Worm (Caenorhabditis elegans) whole organism, dauer: ENCODE data around the gene lin-13.

Experiments
- unc-62 ChIP-seq: sonication (generic microtip); optimal IDR thresholded peaks from 2 replicates; lab custom pipeline; 2017; ENCODE audit warnings: missing biosample characterization, missing genetic modification reagents, missing genetic modification characterization

Gene lin-13

ce11 chrIII:7709391-7709790 lies at the start of gene lin-13:
lin-13 (minus strand) TSS chrIII:7709491.
- TF ChIP-seq unc-62, result no peak

ce11 chrIII:7758562-7758961 lies 49.3 kb upstream of the lin-13 start, which contains the start of gene pcp-1:
pcp-1 (plus strand) TSS chrIII:7758903.
- no peak for TF ChIP-seq unc-62

- TF ChIP-seq unc-62, result no peak
Measured at ce11 chrIII:7754348-7754747, 45.1 kb upstream of the lin-13 start, which contains the start of gene cdh-3. cdh-3 (minus strand) TSS chrIII:7754448.

DNA sequence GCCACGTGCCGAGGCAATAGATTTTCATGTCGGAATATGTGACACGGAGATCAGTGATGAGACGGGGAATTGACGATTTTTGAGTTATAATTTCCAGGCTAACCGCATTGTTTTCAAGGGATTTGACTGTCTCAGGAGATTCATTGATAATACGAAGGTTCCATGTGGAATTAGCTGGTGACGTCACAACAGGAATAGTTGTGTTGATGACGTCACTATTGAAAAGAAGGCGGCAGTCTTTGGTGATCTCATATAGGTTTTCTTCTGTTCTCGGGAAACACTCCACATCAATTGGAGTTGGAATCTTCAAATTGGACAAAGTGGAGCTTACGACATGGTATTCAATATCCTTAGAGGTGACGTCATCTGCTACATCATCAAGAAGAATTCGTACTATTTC lies 33.9 kb upstream of the lin-13 start:
- no peak for TF ChIP-seq unc-62

DNA sequence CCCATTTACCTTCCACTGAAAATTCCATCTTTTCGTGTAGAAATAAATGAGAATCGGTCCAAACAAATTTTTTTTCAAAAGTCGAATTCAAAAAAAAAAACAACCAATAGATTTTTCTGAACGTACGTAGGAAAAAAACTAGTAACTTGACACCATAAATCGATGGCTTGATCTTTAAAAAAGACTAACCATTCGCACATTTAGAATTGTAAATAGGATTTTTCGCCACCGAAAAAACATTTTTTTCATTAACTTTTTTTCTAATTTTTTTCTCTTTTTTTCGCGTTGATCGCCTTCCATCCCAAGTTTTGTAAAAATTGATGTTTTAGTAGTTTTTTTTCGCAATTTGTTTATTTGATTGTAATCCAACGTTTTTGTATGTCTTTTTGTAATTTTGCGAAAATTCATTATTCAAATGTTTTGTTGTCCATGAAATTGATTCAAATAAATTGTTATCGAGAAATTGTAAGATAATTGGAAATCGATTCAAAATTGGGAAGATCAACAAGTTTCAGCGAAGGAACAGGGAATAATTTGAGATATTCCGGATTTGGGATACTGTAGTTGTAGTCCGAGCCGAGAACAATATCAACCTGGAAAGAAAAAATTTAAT lies 28.5 kb upstream of the lin-13 start:
- TF ChIP-seq unc-62, result no peak

DNA sequence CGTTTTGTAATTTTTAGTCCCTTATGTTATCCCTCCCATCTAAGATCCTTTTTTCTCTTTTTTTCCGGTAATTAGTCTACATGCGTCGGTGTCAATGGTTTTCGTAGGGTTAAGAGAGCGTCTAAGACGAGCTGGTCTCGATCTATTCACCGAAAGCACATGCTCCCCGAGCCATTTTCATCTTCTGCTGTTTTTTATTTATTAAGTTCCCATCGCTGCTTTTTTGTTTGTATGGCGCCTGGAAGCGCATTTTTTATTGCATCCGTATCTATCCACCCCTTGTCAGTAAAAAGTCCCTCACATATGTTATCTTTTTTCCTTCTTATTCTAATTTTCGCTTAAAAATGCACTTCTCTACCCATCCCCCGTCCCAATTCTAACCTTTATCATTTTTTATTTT lies 27.5 kb upstream of the lin-13 start:
- TF ChIP-seq unc-62, result no peak

ce11 chrIII:7736003-7736402 lies 26.7 kb upstream of the lin-13 start:
- no peak for TF ChIP-seq unc-62

DNA sequence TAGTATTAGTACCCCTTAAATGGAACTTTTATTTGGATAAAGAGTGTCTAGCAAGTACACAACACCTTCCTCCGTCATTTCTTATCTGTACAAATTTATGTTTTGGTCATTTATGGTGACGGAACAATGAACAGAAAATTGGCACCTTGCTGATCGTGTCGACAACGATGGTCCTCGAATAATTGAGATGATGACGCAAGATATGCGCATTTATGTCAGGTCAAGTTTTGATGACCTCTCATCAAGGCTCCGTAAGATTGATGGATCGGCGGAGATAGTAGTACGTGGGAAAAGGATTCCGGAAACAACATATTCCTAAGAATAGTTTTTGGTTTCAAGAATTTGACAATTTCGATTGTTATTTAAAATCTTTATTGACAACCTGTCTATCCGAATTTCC lies 24.8 kb upstream of the lin-13 start:
- TF ChIP-seq unc-62, result no peak

- TF ChIP-seq unc-62, result no peak
Measured at ce11 chrIII:7733563-7733962, 24.3 kb upstream of the lin-13 start.

DNA sequence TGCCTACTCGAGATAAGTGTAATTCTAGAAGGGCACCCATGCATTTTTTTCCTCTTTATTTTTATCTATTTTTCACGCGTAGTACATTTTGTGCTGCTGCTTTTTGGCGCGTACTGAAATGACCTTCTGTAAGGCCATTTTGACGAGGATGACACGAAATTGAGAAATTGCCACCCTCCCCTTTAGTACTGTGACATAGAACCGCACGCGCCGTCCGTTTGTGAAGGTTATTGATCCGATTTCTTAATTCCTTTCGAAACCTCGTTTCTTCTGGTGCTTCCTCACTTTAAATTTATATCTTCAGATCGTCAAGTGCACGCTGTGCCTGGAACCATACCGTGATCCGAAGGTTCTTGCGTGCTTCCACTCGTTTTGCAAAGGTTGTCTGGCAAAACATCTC lies 21.8 kb upstream of the lin-13 start:
- no peak for TF ChIP-seq unc-62

DNA sequence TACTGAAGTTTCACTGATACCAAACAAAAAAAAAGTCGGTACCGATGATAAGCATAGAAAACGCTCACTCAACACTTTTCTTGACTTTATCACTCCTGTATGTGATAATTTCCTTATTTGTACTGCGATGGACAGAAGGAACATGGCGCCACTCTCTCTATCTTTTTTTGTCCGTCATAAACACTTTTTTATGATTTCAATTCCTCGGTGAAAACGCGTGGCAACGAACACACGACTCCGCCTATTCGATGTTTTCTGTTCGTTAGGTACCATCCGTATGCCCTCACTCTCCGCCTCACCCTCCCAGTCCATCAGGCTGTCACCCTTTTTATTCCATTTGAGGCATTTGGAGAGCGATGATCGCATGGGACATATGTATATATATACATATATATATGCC lies 21.0 kb upstream of the lin-13 start:
- no peak for TF ChIP-seq unc-62

- no peak for TF ChIP-seq unc-62
Measured at ce11 chrIII:7729534-7730061, 20.3 kb upstream of the lin-13 start, which contains the start of gene ZK112.4. ZK112.4 (minus strand) TSS chrIII:7730011.

ce11 chrIII:7729062-7729461 lies 19.8 kb upstream of the lin-13 start:
- no peak for TF ChIP-seq unc-62

ce11 chrIII:7728494-7728893 lies 19.2 kb upstream of the lin-13 start:
- TF ChIP-seq unc-62, result no peak

DNA sequence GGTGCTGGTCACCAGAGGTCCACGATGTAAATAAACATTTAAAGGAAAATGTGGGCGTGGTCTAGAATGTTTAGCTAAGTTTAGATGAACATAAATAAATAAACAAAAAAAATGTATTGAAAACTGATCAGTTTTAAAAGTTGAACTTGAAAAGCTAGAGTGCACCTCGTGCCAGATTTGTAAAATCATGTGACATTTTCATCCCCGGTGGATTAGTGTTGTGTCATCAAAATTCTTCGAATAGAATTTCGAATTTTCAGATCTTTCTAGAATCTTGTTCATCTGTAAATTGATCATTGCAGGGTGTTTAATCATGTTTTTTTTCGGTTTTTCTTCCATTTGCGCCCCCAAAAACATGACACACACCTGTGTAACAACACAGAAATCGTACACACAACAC lies 17.2 kb upstream of the lin-13 start:
- TF ChIP-seq unc-62, result no peak

DNA sequence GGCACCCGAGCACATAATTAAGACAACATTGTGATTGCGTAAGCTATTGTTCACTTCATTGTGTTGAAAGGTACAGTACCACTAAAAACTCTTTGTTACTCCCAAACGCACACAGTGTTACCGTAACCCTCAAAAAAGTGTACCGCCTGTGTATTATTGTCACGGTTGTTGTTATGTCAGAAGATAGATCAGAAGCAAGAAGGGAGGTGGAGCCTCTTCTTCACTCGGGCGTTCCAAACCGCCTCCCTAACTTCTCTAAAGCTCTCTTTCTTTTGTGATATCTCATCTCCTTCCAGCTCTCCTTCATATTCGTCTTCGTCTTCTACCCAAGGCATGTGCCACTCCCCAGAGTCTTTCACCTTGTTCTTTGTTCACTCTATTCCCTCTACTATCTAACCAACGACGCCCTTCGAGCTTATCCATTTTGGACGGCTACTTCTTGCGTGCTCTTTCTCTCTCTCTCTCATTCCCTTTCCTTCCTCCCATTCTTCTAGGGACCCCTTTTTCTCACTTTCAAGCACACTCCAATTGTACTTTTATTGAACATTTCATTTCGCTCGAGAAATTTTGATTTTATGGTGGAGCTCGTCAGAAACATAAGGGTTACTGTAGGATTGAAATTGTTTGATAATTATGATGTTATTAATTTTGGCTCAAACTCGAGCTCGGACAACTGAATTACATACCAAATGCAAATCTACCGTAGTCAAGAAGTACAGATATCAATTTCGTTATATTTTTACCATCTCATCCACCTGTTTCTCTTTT lies 16.4 kb upstream of the lin-13 start:
- TF ChIP-seq unc-62, result no peak

DNA sequence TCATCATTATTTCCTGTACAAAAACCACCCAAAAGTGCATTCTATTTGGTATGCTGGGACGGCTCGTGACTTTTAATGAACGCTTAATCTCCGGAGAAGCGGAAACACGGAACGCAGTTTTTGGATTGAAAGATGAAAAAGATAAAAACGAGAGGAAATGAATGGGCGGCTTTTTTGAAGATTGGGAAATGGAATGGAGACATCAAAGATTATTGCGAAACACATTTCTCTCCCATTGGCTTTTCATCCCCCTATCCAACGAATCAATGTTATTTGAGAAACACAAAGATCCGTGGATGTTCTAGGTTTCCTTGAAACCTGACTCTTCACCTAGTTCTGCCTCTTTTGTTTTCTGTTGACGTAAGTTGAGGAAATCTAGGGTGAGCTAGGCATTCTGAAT lies 15.1 kb upstream of the lin-13 start:
- TF ChIP-seq unc-62, result no peak
